Worm (Caenorhabditis elegans): ENCODE results near the gene rpl-36.A.

- TF ChIP-seq him-1 (tag; optimal IDR thresholded peaks at IDR 0.05) (no peak), W03F9.2 (tag; optimal IDR thresholded peaks at IDR 0.05) (no peak), dao-5 (tag; optimal IDR thresholded peaks at IDR 0.05) (no peak)
Measured at ce11 chrII:11094431-11094830, 2.6 kb downstream of the rpl-36.A start.
